Fruit fly (Drosophila melanogaster) Kc167 (cell line): ENCODE measurements around the gene CG10973.

Experiments used
- Myc ChIP-seq: fragments of >200 bp; optimal IDR thresholded peaks from 2 replicates; lab custom pipeline; 2017; ENCODE audit warnings: missing external identifiers
- Sin3A ChIP-seq: fragments of >200 bp; optimal IDR thresholded peaks from 2 replicates; lab custom pipeline; 2018; ENCODE audit warnings: missing external identifiers
- h ChIP-seq: fragments of >200 bp; optimal IDR thresholded peaks from 3 replicates; lab custom pipeline; 2018; ENCODE audit warnings: missing external identifiers
- insv ChIP-seq: fragments of >200 bp; optimal IDR thresholded peaks from 3 replicates; lab custom pipeline; 2018; ENCODE audit warnings: missing external identifiers
- psq ChIP-seq: fragments of >200 bp; optimal IDR thresholded peaks from 2 replicates; lab custom pipeline; 2017; ENCODE audit warnings: missing external identifiers
- ttk ChIP-seq: sonication (Bioruptor generic); optimal IDR thresholded peaks from 2 replicates; lab custom pipeline; 2017; ENCODE audit warnings: missing external identifiers

dm6 chr3L:12799431-12800147 lies 45.0 kb upstream of the CG10973 start:
- TF ChIP-seq h (lab: Kevin White, UChicago) (no peak), Sin3A (lab: Kevin White, UChicago) (no peak), psq (lab: Kevin White, UChicago) (no peak), ttk (lab: Kevin White, UChicago) (no peak), Myc (no peak), insv (lab: Kevin White, UChicago) (no peak)
